Fruit fly (Drosophila melanogaster): Measurements from ENCODE around the gene CG33301.

CG33301 gene

dm6 chr2L:10053583-10054263 is 4.3 kb downstream of the CG33301 start, which contains the start of gene Cpr31A:
Cpr31A (plus strand) TSS chr2L:10054213.
- TF ChIP-seq CG8478 (optimal IDR thresholded peaks at IDR 0.05) (no peak), Dll (optimal IDR thresholded peaks at IDR 0.05) (no peak), psq (optimal IDR thresholded peaks at IDR 0.05) (no peak), pan (optimal IDR thresholded peaks at IDR 0.05) (no peak), usp (GFP tag; optimal IDR thresholded peaks at IDR 0.05) (no peak), EcR (GFP tag; optimal IDR thresholded peaks at IDR 0.05) (no peak)

dm6 chr2L:10056705-10057104 is 7.3 kb downstream of the CG33301 start, which contains the start of gene Pen:
Pen (plus strand) TSS chr2L:10056900.
- no peak for TF ChIP-seq usp (GFP tag; optimal IDR thresholded peaks at IDR 0.05)
- TF ChIP-seq EcR (GFP tag; optimal IDR thresholded peaks at IDR 0.05) = no peak
- no peak for TF ChIP-seq CG8478 (optimal IDR thresholded peaks at IDR 0.05)
- TF ChIP-seq Dll (optimal IDR thresholded peaks at IDR 0.05) = no peak
- TF ChIP-seq psq (optimal IDR thresholded peaks at IDR 0.05) = no peak
- no peak for TF ChIP-seq pan (optimal IDR thresholded peaks at IDR 0.05)

dm6 chr2L:10057236-10057635 is 7.9 kb downstream of the CG33301 start:
- TF ChIP-seq usp (GFP tag; optimal IDR thresholded peaks at IDR 0.05) = no peak
- no peak for TF ChIP-seq Dll (optimal IDR thresholded peaks at IDR 0.05)
- TF ChIP-seq psq (optimal IDR thresholded peaks at IDR 0.05) = no peak
- no peak for TF ChIP-seq CG8478 (optimal IDR thresholded peaks at IDR 0.05)
- no peak for TF ChIP-seq pan (optimal IDR thresholded peaks at IDR 0.05)
- TF ChIP-seq EcR (GFP tag; optimal IDR thresholded peaks at IDR 0.05) = no peak

dm6 chr2L:10060516-10060915 is 11.1 kb downstream of the CG33301 start, which contains the start of gene Spn31A:
Spn31A (plus strand) TSS chr2L:10060816.
- no peak for TF ChIP-seq Dll (optimal IDR thresholded peaks at IDR 0.05)
- TF ChIP-seq pan (optimal IDR thresholded peaks at IDR 0.05) = no peak
- TF ChIP-seq psq (optimal IDR thresholded peaks at IDR 0.05) = no peak
- TF ChIP-seq usp (GFP tag; optimal IDR thresholded peaks at IDR 0.05) = no peak
- no peak for TF ChIP-seq EcR (GFP tag; optimal IDR thresholded peaks at IDR 0.05)
- no peak for TF ChIP-seq CG8478 (optimal IDR thresholded peaks at IDR 0.05)

dm6 chr2L:10061276-10061675 is 11.9 kb downstream of the CG33301 start:
- no peak for TF ChIP-seq CG8478 (optimal IDR thresholded peaks at IDR 0.05)
- no peak for TF ChIP-seq pan (optimal IDR thresholded peaks at IDR 0.05)
- TF ChIP-seq psq (optimal IDR thresholded peaks at IDR 0.05) = no peak
- TF ChIP-seq usp (GFP tag; optimal IDR thresholded peaks at IDR 0.05) = no peak
- TF ChIP-seq Dll (optimal IDR thresholded peaks at IDR 0.05) = no peak

- TF ChIP-seq pan (optimal IDR thresholded peaks at IDR 0.05) (no peak), Dll (optimal IDR thresholded peaks at IDR 0.05) (no peak), usp (GFP tag; optimal IDR thresholded peaks at IDR 0.05) (no peak), CG8478 (optimal IDR thresholded peaks at IDR 0.05) (no peak), psq (optimal IDR thresholded peaks at IDR 0.05) (no peak), EcR (GFP tag; optimal IDR thresholded peaks at IDR 0.05) (no peak)
Measured at dm6 chr2L:10064754-10065153, 15.4 kb downstream of the CG33301 start.

dm6 chr2L:10092289-10092688 is 42.9 kb downstream of the CG33301 start, which contains the start of gene CG13133:
CG13133 (minus strand) TSS chr2L:10092389.
- TF ChIP-seq pan (optimal IDR thresholded peaks at IDR 0.05) = no peak

dm6 chr2L:10093788-10094187 is 44.4 kb downstream of the CG33301 start, which contains the start of gene CG34109:
CG34109 (plus strand) TSS chr2L:10094088.
- no peak for TF ChIP-seq pan (optimal IDR thresholded peaks at IDR 0.05)
- no peak for TF ChIP-seq CG8478 (optimal IDR thresholded peaks at IDR 0.05)
- TF ChIP-seq Dll (optimal IDR thresholded peaks at IDR 0.05) = no peak

- TF ChIP-seq usp (GFP tag; optimal IDR thresholded peaks at IDR 0.05) (no peak), EcR (GFP tag; optimal IDR thresholded peaks at IDR 0.05) (no peak), Dll (optimal IDR thresholded peaks at IDR 0.05) (no peak)
Measured at dm6 chr2L:10096127-10096526, 46.7 kb downstream of the CG33301 start.
